Fruit fly (Drosophila melanogaster) whole organism, pupa: ENCODE measurements around the gene CG32473.

Experiments
- CG10348 ChIP-seq: fragments of 200-800 bp; sonication (Bioruptor generic); IDR thresholded peaks from 2 replicates; pipeline ENCODE4 v1.3.6; 2022; ENCODE audit warnings: missing biosample characterization, missing genetic modification characterization
- CG12605 ChIP-seq: fragments of 200-800 bp; sonication (Bioruptor generic); IDR thresholded peaks from 2 replicates; pipeline ENCODE4 v1.3.6; 2022; ENCODE audit warnings: missing biosample characterization, missing genetic modification characterization
- CG13204 ChIP-seq: fragments of 200-800 bp; sonication (Bioruptor generic); optimal IDR thresholded peaks from 2 replicates; lab custom pipeline; 2018; ENCODE audit warnings: missing biosample characterization, mild to moderate bottlenecking, missing genetic modification characterization, moderate library complexity
- CG14655 ChIP-seq: fragments of 200-800 bp; sonication (Bioruptor generic); optimal IDR thresholded peaks from 3 replicates; lab custom pipeline; 2017; ENCODE audit warnings: mild to moderate bottlenecking, missing biosample characterization, missing genetic modification reagents, missing genetic modification characterization
- CG15710 ChIP-seq: fragments of 200-800 bp; sonication (Bioruptor generic); optimal IDR thresholded peaks from 2 replicates; lab custom pipeline; 2018; ENCODE audit warnings: missing biosample characterization, mild to moderate bottlenecking, missing genetic modification characterization, moderate library complexity
- CG17806 ChIP-seq: fragments of 200-800 bp; sonication (Bioruptor generic); optimal IDR thresholded peaks from 2 replicates; lab custom pipeline; 2018; ENCODE audit warnings: missing biosample characterization, mild to moderate bottlenecking, missing genetic modification characterization, moderate library complexity
- CG32121 ChIP-seq: fragments of 200-800 bp; sonication (Bioruptor generic); IDR thresholded peaks from 2 replicates; pipeline ENCODE4 v1.3.6; 2022; ENCODE audit warnings: missing biosample characterization, missing genetic modification characterization
- CG34367 ChIP-seq: fragments of 200-800 bp; sonication (Bioruptor generic); optimal IDR thresholded peaks from 2 replicates; lab custom pipeline; 2018; ENCODE audit warnings: missing biosample characterization, mild to moderate bottlenecking, missing genetic modification characterization
- CG4496 ChIP-seq: fragments of 200-800 bp; sonication (Bioruptor generic); IDR thresholded peaks from 3 replicates; pipeline ENCODE4 v1.3.6; 2022; ENCODE audit warnings: missing biosample characterization, missing genetic modification characterization
- CG8159 ChIP-seq: fragments of 200-800 bp; sonication (Bioruptor generic); optimal IDR thresholded peaks from 3 replicates; lab custom pipeline; 2018; ENCODE audit warnings: missing biosample characterization, mild to moderate bottlenecking, missing genetic modification characterization, moderate library complexity
- CG8301 ChIP-seq: fragments of 200-800 bp; sonication (Bioruptor generic); optimal IDR thresholded peaks from 2 replicates; lab custom pipeline; 2018; ENCODE audit warnings: missing biosample characterization, mild to moderate bottlenecking, missing genetic modification characterization
- CG9948 ChIP-seq: fragments of 200-800 bp; sonication (Bioruptor generic); optimal IDR thresholded peaks from 2 replicates; lab custom pipeline; 2018; ENCODE audit warnings: missing biosample characterization, mild to moderate bottlenecking, missing genetic modification characterization, moderate library complexity
- D1 ChIP-seq: fragments of 200-800 bp; sonication (Bioruptor generic); optimal IDR thresholded peaks from 2 replicates; lab custom pipeline; 2018; ENCODE audit warnings: missing biosample characterization, mild to moderate bottlenecking, missing genetic modification characterization, moderate library complexity
- EcR ChIP-seq: fragments of 200-800 bp; sonication (Bioruptor generic); optimal IDR thresholded peaks from 3 replicates; lab custom pipeline; 2019; ENCODE audit warnings: missing biosample characterization, missing genetic modification characterization, mild to moderate bottlenecking, moderate library complexity, missing genetic modification reagents
- Ets98B ChIP-seq: fragments of 200-800 bp; sonication (Bioruptor generic); IDR thresholded peaks from 2 replicates; pipeline ENCODE4 v1.3.6; 2022; ENCODE audit warnings: missing biosample characterization, missing genetic modification characterization
- Pif1A ChIP-seq: fragments of 200-800 bp; sonication (Bioruptor generic); optimal IDR thresholded peaks from 3 replicates; lab custom pipeline; 2016; ENCODE audit warnings: missing biosample characterization, missing genetic modification characterization
- Pif1B ChIP-seq: fragments of 200-800 bp; sonication (Bioruptor generic); optimal IDR thresholded peaks from 3 replicates; lab custom pipeline; 2016; ENCODE audit warnings: missing biosample characterization, missing genetic modification characterization
- Snoo ChIP-seq: fragments of 200-800 bp; sonication (Bioruptor generic); optimal IDR thresholded peaks from 3 replicates; lab custom pipeline; 2017; ENCODE audit warnings: missing biosample characterization, mild to moderate bottlenecking, missing genetic modification characterization, inconsistent platforms
- fd96Ca ChIP-seq: fragments of 200-800 bp; sonication (Bioruptor generic); IDR thresholded peaks from 3 replicates; pipeline ENCODE4 v1.3.6; 2022; ENCODE audit warnings: missing biosample characterization, missing genetic modification characterization
- gl ChIP-seq: fragments of 200-800 bp; sonication (Bioruptor generic); optimal IDR thresholded peaks from 2 replicates; lab custom pipeline; 2018; ENCODE audit warnings: missing biosample characterization, mild to moderate bottlenecking, missing genetic modification characterization
- rn ChIP-seq: fragments of 200-800 bp; sonication (Bioruptor generic); IDR thresholded peaks from 2 replicates; pipeline ENCODE4 v1.3.6; 2022; ENCODE audit warnings: missing biosample characterization, missing genetic modification characterization

CG32473 gene

dm6 chr3R:13309133-13309711 is 6.8 kb downstream of the CG32473 start:
- TF ChIP-seq CG17806 (no peak), CG10348 (GFP tag; lab: Robert Waterston, UW) (no peak)

- TF ChIP-seq D1 (tag; lab: Kevin White, UChicago) (no peak), Pif1B (GFP tag; lab: Kevin White, UChicago) (no peak), Ets98B (GFP tag; lab: Robert Waterston, UW) (no peak), CG32121 (GFP tag; lab: Robert Waterston, UW) (no peak), CG8159 (tag; lab: Kevin White, UChicago) (no peak), CG10348 (GFP tag; lab: Robert Waterston, UW) (no peak), Snoo (no peak), CG34367 (tag; lab: Kevin White, UChicago) (no peak), CG8301 (tag; lab: Kevin White, UChicago) (no peak), EcR (no peak), CG15710 (tag; lab: Kevin White, UChicago) (no peak), CG13204 (GFP tag; lab: Kevin White, UChicago) (no peak), gl (tag; lab: Kevin White, UChicago) (no peak)
Observed at dm6 chr3R:13313088-13313487, 10.6 kb downstream of the CG32473 start, which contains the start of gene CG44142. TSS of gene CG44142 (minus strand) at chr3R:13313188.

- no peak for TF ChIP-seq fd96Ca (GFP tag; lab: Robert Waterston, UW)
- TF ChIP-seq CG32121 (GFP tag; lab: Robert Waterston, UW): no peak
- TF ChIP-seq CG17806: no peak
- TF ChIP-seq CG10348 (GFP tag; lab: Robert Waterston, UW): no peak
- no peak for TF ChIP-seq CG15710 (tag; lab: Kevin White, UChicago)
- no peak for TF ChIP-seq rn (GFP tag; lab: Robert Waterston, UW)
- no peak for TF ChIP-seq CG12605 (GFP tag; lab: Robert Waterston, UW)
- no peak for TF ChIP-seq Pif1A (GFP tag; lab: Kevin White, UChicago)
- TF ChIP-seq CG13204 (GFP tag; lab: Kevin White, UChicago): no peak
- TF ChIP-seq, all 21 proteins: peak for 0
Observed at dm6 chr3R:13319170-13319569, 16.7 kb downstream of the CG32473 start, which contains the start of gene CG45080. TSS of gene CG45080 (minus strand) at chr3R:13319270.

- TF ChIP-seq CG4496 (GFP tag; lab: Robert Waterston, UW): peak; percentile 76; the same call in 2 of the 3 replicates
- no peak for TF ChIP-seq CG8301 (tag; lab: Kevin White, UChicago)
- peak; percentile 20 for TF ChIP-seq Pif1A (GFP tag; lab: Kevin White, UChicago)
- no peak for TF ChIP-seq fd96Ca (GFP tag; lab: Robert Waterston, UW)
Observed at dm6 chr3R:13319873-13320272, 17.4 kb downstream of the CG32473 start.

dm6 chr3R:13333031-13333430 is 30.6 kb downstream of the CG32473 start:
- TF ChIP-seq fd96Ca (GFP tag; lab: Robert Waterston, UW) (no peak), gl (tag; lab: Kevin White, UChicago) (no peak), EcR (no peak), Pif1B (GFP tag; lab: Kevin White, UChicago) (no peak), CG34367 (tag; lab: Kevin White, UChicago) (no peak)
- TF ChIP-seq, all 21 proteins: peak for 0

- TF ChIP-seq Pif1B (GFP tag; lab: Kevin White, UChicago) (no peak), CG13204 (GFP tag; lab: Kevin White, UChicago) (no peak), CG4496 (GFP tag; lab: Robert Waterston, UW) (no peak), CG8159 (tag; lab: Kevin White, UChicago) (no peak), Snoo (no peak), CG9948 (no peak), rn (GFP tag; lab: Robert Waterston, UW) (no peak), CG17806 (no peak), CG10348 (GFP tag; lab: Robert Waterston, UW) (no peak), Pif1A (GFP tag; lab: Kevin White, UChicago) (no peak), Ets98B (GFP tag; lab: Robert Waterston, UW) (no peak), CG8301 (tag; lab: Kevin White, UChicago) (no peak)
Observed at dm6 chr3R:13334007-13334406, 31.6 kb downstream of the CG32473 start, which contains the start of gene PK2-R2. TSS of gene PK2-R2 (minus strand) at chr3R:13334166.

dm6 chr3R:13338030-13338429 is 35.6 kb downstream of the CG32473 start, which contains the start of gene PK2-R1:
TSS of gene PK2-R1 (plus strand) at chr3R:13338330.
- no peak for TF ChIP-seq CG10348 (GFP tag; lab: Robert Waterston, UW)
- no peak for TF ChIP-seq CG12605 (GFP tag; lab: Robert Waterston, UW)
- TF ChIP-seq CG17806: no peak
- no peak for TF ChIP-seq Pif1B (GFP tag; lab: Kevin White, UChicago)
- TF ChIP-seq Ets98B (GFP tag; lab: Robert Waterston, UW): no peak
- no peak for TF ChIP-seq D1 (tag; lab: Kevin White, UChicago)
- no peak for TF ChIP-seq CG14655 (GFP tag; lab: Kevin White, UChicago)
- TF ChIP-seq Snoo: no peak
- no peak for TF ChIP-seq EcR
- TF ChIP-seq CG34367 (tag; lab: Kevin White, UChicago): no peak
- TF ChIP-seq CG32121 (GFP tag; lab: Robert Waterston, UW): no peak
- no peak for TF ChIP-seq CG8159 (tag; lab: Kevin White, UChicago)
- no peak for TF ChIP-seq CG9948
- TF ChIP-seq gl (tag; lab: Kevin White, UChicago): no peak
